Worm (Caenorhabditis elegans): ENCODE data around the gene ztf-18.
A peak's percentile ranks its signal among the peaks of the same experiment; 100 is the strongest.

Gene ztf-18

DNA sequence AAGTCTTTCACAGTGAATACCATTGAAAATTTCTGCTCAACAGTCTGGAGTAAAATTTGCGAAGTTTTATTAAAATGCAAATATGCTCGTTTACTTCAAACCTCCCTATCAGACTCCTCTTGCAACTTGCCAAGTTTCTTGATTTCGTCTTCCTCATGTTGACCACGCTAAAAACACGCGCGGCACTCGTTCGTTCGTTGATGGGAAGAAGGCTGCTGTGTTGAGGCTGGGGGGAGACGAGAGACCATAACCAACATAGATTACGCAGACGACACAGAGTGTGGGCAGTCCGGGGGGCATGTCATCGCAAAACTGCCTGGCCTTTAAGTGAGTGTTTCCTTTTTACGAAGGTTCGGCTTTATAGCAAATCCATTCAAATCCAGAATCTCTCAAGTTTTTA is 51.5 kb downstream of the ztf-18 start:
- TF ChIP-seq ces-1 (GFP tag; optimal IDR thresholded peaks at IDR 0.05) (no peak), saeg-2 (GFP tag; IDR thresholded peaks at IDR 0.05) (no peak), daf-16 (GFP tag; optimal IDR thresholded peaks at IDR 0.05) (no peak), daf-16 (tag; optimal IDR thresholded peaks at IDR 0.05) (peak; percentile 68), Y75B8A.6 (GFP tag; IDR thresholded peaks at IDR 0.05) (no peak), unc-62 (GFP tag; optimal IDR thresholded peaks at IDR 0.05 in 1 of 2) (peak in 1 of 2 experiments; percentile 14), unc-62 (tag; optimal IDR thresholded peaks at IDR 0.05) (no peak), nhr-102 (tag; optimal IDR thresholded peaks at IDR 0.05) (no peak), mdl-1 (tag; optimal IDR thresholded peaks at IDR 0.05) (peak in 1 of 2 experiments; percentile 56), aha-1 (tag) (peak; percentile 40), ZK337.2 (GFP tag; IDR thresholded peaks at IDR 0.05) (no peak), nhr-76 (tag; optimal IDR thresholded peaks at IDR 0.05) (no peak), mxl-2 (GFP tag; conservative IDR thresholded peaks at IDR 0.05) (peak; percentile 44; the same call in 1 of the 2 replicates), ZK546.5 (tag; optimal IDR thresholded peaks at IDR 0.05) (no peak), fos-1 (tag; optimal IDR thresholded peaks at IDR 0.05) (no peak), hlh-11 (tag; optimal IDR thresholded peaks at IDR 0.05) (peak; percentile 65), lin-38 (GFP tag; IDR thresholded peaks at IDR 0.05) (peak; percentile 28; the same call in 1 of the 2 replicates), mdt-29 (GFP tag; IDR thresholded peaks at IDR 0.05) (no peak), dve-1 (tag; optimal IDR thresholded peaks at IDR 0.05; ENCODE audit: insufficient read depth) (no peak), dmd-6 (GFP tag; IDR thresholded peaks at IDR 0.05) (peak; percentile 53), lin-15B (tag; optimal IDR thresholded peaks at IDR 0.05) (no peak), attf-4 (tag; optimal IDR thresholded peaks at IDR 0.05) (no peak), hmg-1.1 (GFP tag; IDR thresholded peaks at IDR 0.05) (peak; percentile 54), ama-1 (optimal IDR thresholded peaks at IDR 0.05) (no peak), ceh-28 (tag; optimal IDR thresholded peaks at IDR 0.05) (no peak), unc-130 (GFP tag; optimal IDR thresholded peaks at IDR 0.05) (no peak), mep-1 (tag; optimal IDR thresholded peaks at IDR 0.05) (peak; percentile 57), snpc-4 (tag; optimal IDR thresholded peaks at IDR 0.05) (no peak), lin-13 (GFP tag; optimal IDR thresholded peaks at IDR 0.05) (no peak), mxl-3 (GFP tag; optimal IDR thresholded peaks at IDR 0.05) (peak; percentile 96), duxl-1 (tag; optimal IDR thresholded peaks at IDR 0.05; ENCODE audit: poor library complexity) (no peak), mes-2 (tag; optimal IDR thresholded peaks at IDR 0.05; ENCODE audit: poor library complexity, severe bottlenecking) (peak; percentile 27), lin-39 (tag; optimal IDR thresholded peaks at IDR 0.05) (no peak), ceh-32 (tag; optimal IDR thresholded peaks at IDR 0.05; ENCODE audit: poor library complexity) (no peak), lsy-2 (tag; optimal IDR thresholded peaks at IDR 0.05) (peak in 1 of 2 experiments; percentile 28), ztf-7 (tag; optimal IDR thresholded peaks at IDR 0.05) (no peak), ceh-20 (GFP tag; IDR thresholded peaks at IDR 0.05) (0 out of 2 replicates have a peak, but pooled peaks have one; percentile 35), rbr-2 (tag; optimal IDR thresholded peaks at IDR 0.05) (no peak), nhr-11 (tag; optimal IDR thresholded peaks at IDR 0.05) (peak; percentile 18), nhr-48 (tag; optimal IDR thresholded peaks at IDR 0.05) (peak; percentile 18), T20F7.1 (GFP tag; optimal IDR thresholded peaks at IDR 0.05) (no peak), daf-12 (tag; optimal IDR thresholded peaks at IDR 0.05) (no peak), T26A8.4 (GFP tag; IDR thresholded peaks at IDR 0.05) (no peak), lir-3 (tag; optimal IDR thresholded peaks at IDR 0.05) (no peak), dpl-1 (GFP tag; optimal IDR thresholded peaks at IDR 0.05) (peak; percentile 15), madf-9 (GFP tag; conservative IDR thresholded peaks at IDR 0.05) (peak; percentile 42; the same call in 1 of the 2 replicates), Y48G9A.11 (GFP tag; IDR thresholded peaks at IDR 0.05) (no peak), nhr-28 (tag; optimal IDR thresholded peaks at IDR 0.05) (peak; percentile 55), hlh-30 (tag; optimal IDR thresholded peaks at IDR 0.05; ENCODE audit: insufficient read depth) (peak; percentile 77)
